Fruit fly (Drosophila melanogaster): ENCODE data around the gene CG11384.

dm6 chrX:1180865-1181264 lies 5.0 kb upstream of the CG11384 start:
- no peak for TF ChIP-seq insv (optimal IDR thresholded peaks at IDR 0.05)
- TF ChIP-seq h (optimal IDR thresholded peaks at IDR 0.05): no peak
- TF ChIP-seq psq (optimal IDR thresholded peaks at IDR 0.05): no peak
